Worm (Caenorhabditis elegans) whole organism, mixed stage, embryonic: Measurements from ENCODE around the gene clec-142.

Source experiments
- ceh-39 ChIP-seq: fragments of 150-350 bp; optimal IDR thresholded peaks from 2 replicates; lab custom pipeline; 2014; ENCODE audit warnings: missing biosample characterization, missing genetic modification characterization
- ceh-83 ChIP-seq: fragments of 200-800 bp; sonication (Bioruptor generic); optimal IDR thresholded peaks from 2 replicates; lab custom pipeline; 2018; ENCODE audit warnings: mild to moderate bottlenecking, missing genetic modification characterization, missing compliant biosample characterization
- ces-1 ChIP-seq: fragments of 150-350 bp; optimal IDR thresholded peaks from 2 replicates; lab custom pipeline; 2014; ENCODE audit warnings: missing biosample characterization, missing genetic modification reagents, missing genetic modification characterization
- lin-13 ChIP-seq: fragments of 150-350 bp; optimal IDR thresholded peaks from 2 replicates; lab custom pipeline; 2014; ENCODE audit warnings: missing biosample characterization, missing genetic modification characterization
- mab-5 ChIP-seq: fragments of 150-350 bp; optimal IDR thresholded peaks from 2 replicates; lab custom pipeline; 2014; ENCODE audit warnings: missing biosample characterization, missing genetic modification characterization
- mep-1 ChIP-seq: fragments of 150-350 bp; optimal IDR thresholded peaks from 2 replicates; lab custom pipeline; 2017; ENCODE audit warnings: missing biosample characterization, missing genetic modification reagents, missing genetic modification characterization, inconsistent platforms
- nhr-237 ChIP-seq: fragments of 150-350 bp; optimal IDR thresholded peaks from 2 replicates; lab custom pipeline; 2014; ENCODE audit warnings: missing biosample characterization, missing genetic modification characterization
- nhr-28 ChIP-seq: fragments of 150-350 bp; optimal IDR thresholded peaks from 2 replicates; lab custom pipeline; 2014; ENCODE audit warnings: missing biosample characterization, missing genetic modification characterization
- snpc-4 ChIP-seq: fragments of 150-350 bp; optimal IDR thresholded peaks from 2 replicates; lab custom pipeline; 2014; ENCODE audit warnings: missing biosample characterization, missing genetic modification characterization
- sptf-1 ChIP-seq: sonication (generic microtip); optimal IDR thresholded peaks from 2 replicates; lab custom pipeline; 2017; ENCODE audit warnings: mild to moderate bottlenecking, missing genetic modification characterization, moderate library complexity, missing compliant biosample characterization
- tbx-8 ChIP-seq: fragments of 200-800 bp; sonication (Bioruptor generic); optimal IDR thresholded peaks from 2 replicates; lab custom pipeline; 2018; ENCODE audit warnings: mild to moderate bottlenecking, missing genetic modification characterization, moderate library complexity, missing compliant biosample characterization
- unc-39 ChIP-seq: fragments of 150-350 bp; optimal IDR thresholded peaks from 2 replicates; lab custom pipeline; 2014; ENCODE audit warnings: missing biosample characterization, missing genetic modification characterization
- unc-62 ChIP-seq: fragments of 150-350 bp; optimal IDR thresholded peaks from 2 replicates; lab custom pipeline; 2014; ENCODE audit warnings: missing biosample characterization, missing genetic modification reagents, missing genetic modification characterization
- ztf-11 ChIP-seq: fragments of 150-350 bp; optimal IDR thresholded peaks from 2 replicates; lab custom pipeline; 2014; ENCODE audit warnings: missing biosample characterization, missing genetic modification characterization

ce11 chrII:8230976-8231375 lies 47.5 kb upstream of the clec-142 start, which contains the start of gene M110.9:
- TF ChIP-seq tbx-8 (GFP tag; lab: Kevin White, UChicago): no peak
- TF ChIP-seq mab-5 (tag; lab: Kevin White, UChicago): no peak
- no peak for TF ChIP-seq ces-1 (GFP tag; lab: Kevin White, UChicago)
- TF ChIP-seq ceh-83: no peak
- no peak for TF ChIP-seq lin-13 (tag; lab: Kevin White, UChicago)
- no peak for TF ChIP-seq unc-62 (GFP tag; lab: Kevin White, UChicago)
- TF ChIP-seq ztf-11: no peak
- TF ChIP-seq nhr-28 (tag; lab: Kevin White, UChicago): no peak
- TF ChIP-seq nhr-237 (tag; lab: Kevin White, UChicago): no peak
- no peak for TF ChIP-seq sptf-1 (tag; lab: Kevin White, UChicago)
- no peak for TF ChIP-seq unc-39 (tag; lab: Kevin White, UChicago)
- TF ChIP-seq mep-1: no peak
- no peak for TF ChIP-seq ceh-39 (tag; lab: Kevin White, UChicago)
- TF ChIP-seq snpc-4 (tag; lab: Kevin White, UChicago): no peak
